Fruit fly (Drosophila melanogaster): ENCODE results near the gene Drak.

Drak gene

dm6 chrX:11576540-11576939, 83.6 kb downstream of the Drak start, which contains the start of gene CG11695 (continued):
- TF ChIP-seq mirr (GFP tag; optimal IDR thresholded peaks at IDR 0.05) (peak; percentile 35), CG18619 (GFP tag; optimal IDR thresholded peaks at IDR 0.05) (peak; percentile 49), Tbp (GFP tag; optimal IDR thresholded peaks at IDR 0.05) (no peak), CG6654 (GFP tag; optimal IDR thresholded peaks at IDR 0.05) (no peak), aop (GFP tag; IDR thresholded peaks at IDR 0.05) (no peak), CG10565 (GFP tag; optimal IDR thresholded peaks at IDR 0.05) (no peak), CG9727 (GFP tag; optimal IDR thresholded peaks at IDR 0.05) (peak; percentile 52), jing (GFP tag; optimal IDR thresholded peaks at IDR 0.05) (no peak), bsh (GFP tag; optimal IDR thresholded peaks at IDR 0.05) (peak; percentile 7 to 58), trh (GFP tag; optimal IDR thresholded peaks at IDR 0.05) (peak; percentile 35), usp (GFP tag; optimal IDR thresholded peaks at IDR 0.05) (no peak), Xrp1 (GFP tag; IDR thresholded peaks at IDR 0.05) (peak; percentile 71), Bteb2 (GFP tag; optimal IDR thresholded peaks at IDR 0.05) (peak; percentile 4), CG15269 (tag; optimal IDR thresholded peaks at IDR 0.05) (peak; percentile 69), CG15011 (GFP tag; optimal IDR thresholded peaks at IDR 0.05) (no peak), fd102C (GFP tag; optimal IDR thresholded peaks at IDR 0.05) (no peak), CG12391 (tag; optimal IDR thresholded peaks at IDR 0.05) (peak; percentile 81), CG2678 (tag; optimal IDR thresholded peaks at IDR 0.05) (peak; percentile 75), CG17359 (tag; optimal IDR thresholded peaks at IDR 0.05) (peak; percentile 45), CG18599 (GFP tag; optimal IDR thresholded peaks at IDR 0.05) (peak; percentile 75), Lim3 (GFP tag; IDR thresholded peaks at IDR 0.05) (no peak), MTF-1 (GFP tag; optimal IDR thresholded peaks at IDR 0.05; ENCODE audit: borderline replicate concordance) (no peak), cwo (GFP tag; optimal IDR thresholded peaks at IDR 0.05) (peak; percentile 19), az2 (GFP tag; optimal IDR thresholded peaks at IDR 0.05) (peak; percentile 54), CG2120 (GFP tag; optimal IDR thresholded peaks at IDR 0.05) (peak; percentile 78), Eip74EF (GFP tag; optimal IDR thresholded peaks at IDR 0.05) (no peak), CG8924 (tag; optimal IDR thresholded peaks at IDR 0.05) (peak; percentile 51), CG4707 (GFP tag; optimal IDR thresholded peaks at IDR 0.05) (peak; percentile 21), CG12104 (GFP tag; optimal IDR thresholded peaks at IDR 0.05) (peak; percentile 16), CG10209 (GFP tag; optimal IDR thresholded peaks at IDR 0.05) (peak; percentile 35), emc (GFP tag; optimal IDR thresholded peaks at IDR 0.05) (no peak), Dip3 (GFP tag; optimal IDR thresholded peaks at IDR 0.05) (peak; percentile 52), kni (GFP tag; optimal IDR thresholded peaks at IDR 0.05) (no peak), sd (tag; optimal IDR thresholded peaks at IDR 0.05) (peak; percentile 46), Dp (GFP tag; optimal IDR thresholded peaks at IDR 0.05) (peak; percentile 22), bab2 (GFP tag; optimal IDR thresholded peaks at IDR 0.05) (peak; percentile 40), onecut (GFP tag; IDR thresholded peaks at IDR 0.05) (peak; percentile 8; the same call in 1 of the 2 replicates), CG1529 (GFP tag; optimal IDR thresholded peaks at IDR 0.05) (no peak), NC2α (GFP tag; optimal IDR thresholded peaks at IDR 0.05) (no peak), Mad (GFP tag; optimal IDR thresholded peaks at IDR 0.05) (peak; percentile 65), CG8478 (optimal IDR thresholded peaks at IDR 0.05) (no peak), CG3847 (GFP tag; IDR thresholded peaks at IDR 0.05) (peak; percentile 78), CG4328 (GFP tag; optimal IDR thresholded peaks at IDR 0.05) (peak; percentile 75), org-1 (GFP tag; optimal IDR thresholded peaks at IDR 0.05) (no peak), prd (optimal IDR thresholded peaks at IDR 0.05) (no peak), prd (GFP tag; IDR thresholded peaks at IDR 0.05) (peak; percentile 77), E2f1 (GFP tag; IDR thresholded peaks at IDR 0.05) (peak; percentile 35; the same call in 1 of the 2 replicates), repo (GFP tag; optimal IDR thresholded peaks at IDR 0.05) (no peak), CG17186 (GFP tag; optimal IDR thresholded peaks at IDR 0.05) (peak; percentile 22), CG14860 (GFP tag; IDR thresholded peaks at IDR 0.05; ENCODE audit: partially characterized antibody) (no peak), croc (GFP tag; conservative IDR thresholded peaks at IDR 0.05) (no peak)

All from whole organism, embryonic.